Fruit fly (Drosophila melanogaster) whole organism, embryonic: ENCODE data around the gene PIG-B.
A peak's percentile ranks its signal among the peaks of the same experiment; 100 is the strongest.

Source experiments
- Awh ChIP-seq: fragments of 200-800 bp; sonication (Bioruptor generic); IDR thresholded peaks from 2 replicates; pipeline ENCODE4, ENCODE4 v1.3.6; 2022; ENCODE audit warnings: missing biosample characterization, missing genetic modification characterization
- Bgb ChIP-seq: fragments of 200-800 bp; sonication (Bioruptor generic); IDR thresholded peaks from 2 replicates; pipeline ENCODE4 v1.3.6; 2022; ENCODE audit warnings: missing biosample characterization, missing genetic modification characterization; ENCODE audit not compliant: partially characterized antibody
- CG11504 ChIP-seq: fragments of 200-800 bp; sonication (Bioruptor generic); optimal IDR thresholded peaks from 3 replicates; lab custom pipeline; 2019; ENCODE audit warnings: missing biosample characterization, mild to moderate bottlenecking, missing genetic modification characterization, moderate library complexity
- CG12299 ChIP-seq: fragments of 200-800 bp; sonication (Bioruptor generic); optimal IDR thresholded peaks from 2 replicates; lab custom pipeline; 2018; ENCODE audit warnings: missing biosample characterization, mild to moderate bottlenecking, missing genetic modification characterization
- CG12391 ChIP-seq: fragments of 200-800 bp; sonication (Bioruptor generic); optimal IDR thresholded peaks from 3 replicates; lab custom pipeline; 2018; ENCODE audit warnings: missing biosample characterization, mild to moderate bottlenecking, missing genetic modification characterization, moderate library complexity
- CG13287 ChIP-seq: fragments of 200-800 bp; sonication (Bioruptor generic); IDR thresholded peaks from 2 replicates; pipeline ENCODE4 v1.3.6; 2022; ENCODE audit warnings: missing biosample characterization, missing genetic modification characterization; ENCODE audit not compliant: partially characterized antibody
- CG16863 ChIP-seq: fragments of 200-800 bp; sonication (Bioruptor generic); optimal IDR thresholded peaks from 3 replicates; lab custom pipeline; 2016; ENCODE audit warnings: missing biosample characterization, missing genetic modification characterization
- CG17829 ChIP-seq: fragments of 200-800 bp; optimal IDR thresholded peaks from 2 replicates; lab custom pipeline; 2019; ENCODE audit warnings: missing biosample characterization, mild to moderate bottlenecking, missing genetic modification characterization, moderate library complexity
- CG1832 ChIP-seq: fragments of 200-800 bp; sonication (Bioruptor generic); optimal IDR thresholded peaks from 2 replicates; lab custom pipeline; 2017; ENCODE audit warnings: missing biosample characterization, mild to moderate bottlenecking, missing genetic modification characterization, inconsistent platforms
- CG18476 ChIP-seq: fragments of 200-800 bp; sonication (Bioruptor generic); optimal IDR thresholded peaks from 2 replicates; lab custom pipeline; 2016; ENCODE audit warnings: missing biosample characterization, mild to moderate bottlenecking, missing genetic modification characterization
- CG3163 ChIP-seq: fragments of 200-800 bp; sonication (Bioruptor generic); optimal IDR thresholded peaks from 3 replicates; lab custom pipeline; 2016; ENCODE audit warnings: missing biosample characterization, missing genetic modification characterization
- CG32767 ChIP-seq: fragments of 200-800 bp; sonication (Bioruptor generic); IDR thresholded peaks from 2 replicates; pipeline ENCODE4 v1.3.6; 2022; ENCODE audit warnings: missing biosample characterization, missing genetic modification characterization
- CG33213 ChIP-seq: fragments of 200-800 bp; sonication (Bioruptor generic); optimal IDR thresholded peaks from 3 replicates; lab custom pipeline; 2016; ENCODE audit warnings: missing biosample characterization, missing genetic modification characterization
- CG33557 ChIP-seq: fragments of 200-800 bp; sonication (Bioruptor generic); optimal IDR thresholded peaks from 2 replicates; lab custom pipeline; 2019; ENCODE audit warnings: missing biosample characterization, mild to moderate bottlenecking, missing genetic modification characterization, moderate library complexity
- CG34224 ChIP-seq: fragments of 200-800 bp; sonication (Bioruptor generic); IDR thresholded peaks from 3 replicates; pipeline ENCODE4 v1.3.6; 2022; ENCODE audit warnings: missing biosample characterization, missing genetic modification characterization; ENCODE audit not compliant: partially characterized antibody
- CG5180 ChIP-seq: fragments of 200-800 bp; sonication (Bioruptor generic); optimal IDR thresholded peaks from 3 replicates; lab custom pipeline; 2017; ENCODE audit warnings: missing biosample characterization, missing genetic modification characterization, mild to moderate bottlenecking, moderate library complexity, missing genetic modification reagents
- CG7556 ChIP-seq: fragments of 200-800 bp; sonication (Bioruptor generic); optimal IDR thresholded peaks from 2 replicates; lab custom pipeline; 2017; ENCODE audit warnings: missing biosample characterization, mild to moderate bottlenecking, missing genetic modification characterization
- CG7963 ChIP-seq: fragments of 200-800 bp; sonication (Bioruptor generic); IDR thresholded peaks from 3 replicates; pipeline ENCODE4 v1.3.6; 2022; ENCODE audit warnings: missing biosample characterization, missing genetic modification characterization; ENCODE audit not compliant: partially characterized antibody
- CG8388 ChIP-seq: fragments of 200-800 bp; sonication (Bioruptor generic); optimal IDR thresholded peaks from 2 replicates; lab custom pipeline; 2019; ENCODE audit warnings: missing biosample characterization, mild to moderate bottlenecking, missing genetic modification characterization, moderate library complexity
- CG8478 ChIP-seq: fragments of >200 bp; optimal IDR thresholded peaks from 2 replicates; lab custom pipeline; 2018
- CG8765 ChIP-seq: fragments of 200-800 bp; sonication (Bioruptor generic); IDR thresholded peaks from 2 replicates; pipeline ENCODE4 v1.3.6; 2022; ENCODE audit warnings: missing biosample characterization, missing genetic modification characterization
- CG9727 ChIP-seq: fragments of 200-800 bp; sonication (Bioruptor generic); optimal IDR thresholded peaks from 3 replicates; lab custom pipeline; 2017; ENCODE audit warnings: missing biosample characterization, mild to moderate bottlenecking, missing genetic modification characterization
- CHES-1-like ChIP-seq: fragments of 200-800 bp; sonication (Bioruptor generic); optimal IDR thresholded peaks from 2 replicates; lab custom pipeline; 2016; ENCODE audit warnings: missing biosample characterization, missing genetic modification characterization
- Dip2 ChIP-seq: fragments of 200-800 bp; sonication (Bioruptor generic); IDR thresholded peaks from 2 replicates; pipeline ENCODE4 v1.3.6; 2022; ENCODE audit warnings: missing biosample characterization, missing genetic modification characterization
- GATAe ChIP-seq: fragments of 200-800 bp; sonication (Bioruptor generic); conservative IDR thresholded peaks from 2 replicates; pipeline ENCODE4 v1.3.6; 2022; ENCODE audit warnings: missing biosample characterization, missing genetic modification characterization
- HmgZ ChIP-seq: fragments of 200-800 bp; sonication (Bioruptor generic); optimal IDR thresholded peaks from 2 replicates; lab custom pipeline; 2018; ENCODE audit warnings: missing biosample characterization, mild to moderate bottlenecking, missing genetic modification characterization
- NC2β ChIP-seq: fragments of 200-800 bp; sonication (Bioruptor generic); optimal IDR thresholded peaks from 2 replicates; lab custom pipeline; 2016; ENCODE audit warnings: missing biosample characterization, missing genetic modification characterization
- PHDP ChIP-seq: fragments of 200-800 bp; sonication (Bioruptor generic); optimal IDR thresholded peaks from 3 replicates; lab custom pipeline; 2018; ENCODE audit warnings: missing biosample characterization, mild to moderate bottlenecking, missing genetic modification characterization, moderate library complexity
- TFAM ChIP-seq: fragments of 200-800 bp; sonication (Bioruptor generic); optimal IDR thresholded peaks from 2 replicates; lab custom pipeline; 2017; ENCODE audit warnings: missing biosample characterization, missing genetic modification characterization, inconsistent platforms
- Trl ChIP-seq, 3 experiments: fragments of >200 bp in 2 of 3; fragments of 200-800 bp in 1 of 3; sonication (Bioruptor generic) in 1 of 3; optimal IDR thresholded peaks; 2 replicates in 1 of 3; 3 replicates in 2 of 3; lab custom pipeline; 2016 to 2017; ENCODE audit warnings: missing biosample characterization in 1 of 3, missing genetic modification characterization in 1 of 3
- aop ChIP-seq: fragments of 200-800 bp; sonication (Bioruptor generic); IDR thresholded peaks from 2 replicates; pipeline ENCODE4 v1.3.6; 2022; ENCODE audit warnings: missing biosample characterization, missing genetic modification characterization
- bbx ChIP-seq: fragments of 200-800 bp; sonication (Bioruptor generic); IDR thresholded peaks from 2 replicates; pipeline ENCODE4 v1.3.6; 2022; ENCODE audit warnings: missing biosample characterization, missing genetic modification characterization; ENCODE audit not compliant: partially characterized antibody
- cas ChIP-seq: fragments of 200-800 bp; sonication (Bioruptor generic); IDR thresholded peaks from 2 replicates; pipeline ENCODE4 v1.3.6; 2022; ENCODE audit warnings: missing biosample characterization, missing genetic modification characterization
- emc ChIP-seq: fragments of 200-800 bp; sonication (Bioruptor generic); optimal IDR thresholded peaks from 2 replicates; lab custom pipeline; 2016; ENCODE audit warnings: missing biosample characterization, missing genetic modification characterization
- eyg ChIP-seq: fragments of 200-800 bp; sonication (Bioruptor generic); optimal IDR thresholded peaks from 3 replicates; lab custom pipeline; 2016; ENCODE audit warnings: missing biosample characterization, missing genetic modification characterization
- fd96Cb ChIP-seq: fragments of 200-800 bp; sonication (Bioruptor generic); optimal IDR thresholded peaks from 2 replicates; lab custom pipeline; 2018; ENCODE audit warnings: missing biosample characterization, mild to moderate bottlenecking, missing genetic modification characterization, moderate library complexity
- fu2 ChIP-seq: fragments of 200-800 bp; sonication (Bioruptor generic); optimal IDR thresholded peaks from 2 replicates; lab custom pipeline; 2016; ENCODE audit warnings: missing biosample characterization, missing genetic modification characterization
- gem ChIP-seq: fragments of 200-800 bp; sonication (Bioruptor generic); optimal IDR thresholded peaks from 2 replicates; lab custom pipeline; 2019; ENCODE audit warnings: missing biosample characterization, mild to moderate bottlenecking, missing genetic modification characterization, moderate library complexity
- her ChIP-seq: fragments of 200-800 bp; sonication (Bioruptor generic); optimal IDR thresholded peaks from 2 replicates; lab custom pipeline; 2016; ENCODE audit warnings: missing biosample characterization, missing genetic modification characterization
- kay ChIP-seq: fragments of 200-800 bp; sonication (Bioruptor generic); optimal IDR thresholded peaks from 2 replicates; lab custom pipeline; 2016; ENCODE audit warnings: missing biosample characterization, missing genetic modification characterization
- kni ChIP-seq: fragments of 200-800 bp; sonication (Bioruptor generic); optimal IDR thresholded peaks from 3 replicates; lab custom pipeline; 2017; ENCODE audit warnings: mild to moderate bottlenecking, missing biosample characterization, missing genetic modification reagents, missing genetic modification characterization
- nerfin-1 ChIP-seq: fragments of 200-800 bp; sonication (Bioruptor generic); optimal IDR thresholded peaks from 3 replicates; lab custom pipeline; 2019; ENCODE audit warnings: missing biosample characterization, mild to moderate bottlenecking, missing genetic modification characterization, moderate library complexity
- pb ChIP-seq: fragments of 200-800 bp; sonication (Bioruptor generic); optimal IDR thresholded peaks from 3 replicates; lab custom pipeline; 2016; ENCODE audit warnings: missing biosample characterization, missing genetic modification characterization
- pros ChIP-seq: fragments of 200-800 bp; sonication (Bioruptor generic); optimal IDR thresholded peaks from 3 replicates; lab custom pipeline; 2019; ENCODE audit warnings: missing biosample characterization, mild to moderate bottlenecking, missing genetic modification characterization, moderate library complexity
- schlank ChIP-seq: fragments of 200-800 bp; sonication (Bioruptor generic); optimal IDR thresholded peaks from 2 replicates; lab custom pipeline; 2018; ENCODE audit warnings: missing biosample characterization, mild to moderate bottlenecking, missing genetic modification characterization
- sens ChIP-seq: fragments of 200-800 bp; sonication (Bioruptor generic); peaks from one replicate; lab custom pipeline; 2016; ENCODE audit warnings: missing biosample characterization, missing genetic modification characterization
- tgo ChIP-seq: fragments of 200-800 bp; sonication (Bioruptor generic); IDR thresholded peaks from 3 replicates; pipeline ENCODE4 v1.3.6; 2022; ENCODE audit warnings: missing biosample characterization, missing genetic modification characterization
- unc-4 ChIP-seq: fragments of 200-800 bp; sonication (Bioruptor generic); IDR thresholded peaks from 2 replicates; pipeline ENCODE4 v1.3.6; 2022; ENCODE audit warnings: missing biosample characterization, missing genetic modification characterization; ENCODE audit not compliant: partially characterized antibody

PIG-B gene

dm6 chr3L:3828111-3828510 is 17.0 kb downstream of the PIG-B start (continued):
- TF ChIP-seq CG8388, result no peak
- TF ChIP-seq CHES-1-like (GFP tag; lab: Kevin White, UChicago), result no peak
- TF ChIP-seq CG13287, result no peak
- TF ChIP-seq fu2 (GFP tag; lab: Kevin White, UChicago), result no peak
- TF ChIP-seq eyg (GFP tag; lab: Kevin White, UChicago), result no peak
- no peak for TF ChIP-seq her (GFP tag; lab: Kevin White, UChicago)
- peak; percentile 51 to 78 for TF ChIP-seq Trl (optimal IDR thresholded peaks at IDR 0.05; lab: Kevin White, UChicago)
- no peak for TF ChIP-seq Trl (GFP tag; optimal IDR thresholded peaks at IDR 0.05; lab: Kevin White, UChicago)
- no peak for TF ChIP-seq aop (GFP tag; lab: Robert Waterston, UW)
- peak; percentile 85 for TF ChIP-seq pros
- 0 out of 2 replicates have a peak, but pooled peaks have one; percentile 9 for TF ChIP-seq Bgb (GFP tag; lab: Robert Waterston, UW)
- no peak for TF ChIP-seq CG11504 (tag; lab: Kevin White, UChicago)
- no peak for TF ChIP-seq GATAe (GFP tag; lab: Robert Waterston, UW)
- TF ChIP-seq nerfin-1 (tag; lab: Kevin White, UChicago), result peak; percentile 15
- TF ChIP-seq CG7556, result no peak

- TF ChIP-seq CG12299 (tag; lab: Kevin White, UChicago), result no peak
- peak; percentile 48 for TF ChIP-seq CG33557 (GFP tag; lab: Kevin White, UChicago)
- no peak for TF ChIP-seq Dip2 (GFP tag; lab: Robert Waterston, UW)
- TF ChIP-seq CG1832 (GFP tag; lab: Kevin White, UChicago), result no peak
- peak; percentile 44; the same call in 1 of the 2 replicates for TF ChIP-seq CG8765 (GFP tag; lab: Robert Waterston, UW)
- no peak for TF ChIP-seq fd96Cb (tag; lab: Kevin White, UChicago)
- TF ChIP-seq CG9727 (GFP tag; lab: Kevin White, UChicago), result peak; percentile 40
- no peak for TF ChIP-seq PHDP
- TF ChIP-seq CG13287, result no peak
- no peak for TF ChIP-seq unc-4 (GFP tag; lab: Robert Waterston, UW)
- TF ChIP-seq TFAM (GFP tag; lab: Kevin White, UChicago), result no peak
- no peak for TF ChIP-seq schlank (tag; lab: Kevin White, UChicago)
- no peak for TF ChIP-seq CG16863 (GFP tag; lab: Kevin White, UChicago)
- TF ChIP-seq gem (tag; lab: Kevin White, UChicago), result no peak
- no peak for TF ChIP-seq bbx (GFP tag; lab: Robert Waterston, UW)
- no peak for TF ChIP-seq kay (GFP tag; lab: Kevin White, UChicago)
- no peak for TF ChIP-seq NC2β (GFP tag; lab: Kevin White, UChicago)
- TF ChIP-seq tgo (GFP tag; lab: Robert Waterston, UW), result no peak
- no peak for TF ChIP-seq HmgZ (tag; lab: Kevin White, UChicago)
- no peak for TF ChIP-seq CG8478 (lab: Kevin White, UChicago)
- no peak for TF ChIP-seq emc (GFP tag; lab: Kevin White, UChicago)
- no peak for TF ChIP-seq pb
- TF ChIP-seq CG33213 (GFP tag; lab: Kevin White, UChicago), result no peak
- TF ChIP-seq CG32767 (GFP tag; lab: Robert Waterston, UW), result no peak
- peak; percentile 86 for TF ChIP-seq kni (GFP tag; lab: Kevin White, UChicago)
- peak; percentile 10 for TF ChIP-seq CG12391 (tag; lab: Kevin White, UChicago)
- peak; percentile 89 for TF ChIP-seq sens (GFP tag; lab: Kevin White, UChicago)
- no peak for TF ChIP-seq CG7963 (GFP tag; lab: Robert Waterston, UW)
- TF ChIP-seq Awh, result peak; percentile 40; the same call in 1 of the 2 replicates
- TF ChIP-seq CG17829 (tag; lab: Kevin White, UChicago), result peak; percentile 39
- no peak for TF ChIP-seq CG18476 (GFP tag; lab: Kevin White, UChicago)
- TF ChIP-seq CG5180 (GFP tag; lab: Kevin White, UChicago), result no peak
- no peak for TF ChIP-seq CG3163 (GFP tag; lab: Kevin White, UChicago)
- TF ChIP-seq cas (GFP tag; lab: Robert Waterston, UW), result no peak
- no peak for TF ChIP-seq CG34224 (GFP tag; lab: Robert Waterston, UW)
Measured at dm6 chr3L:3842981-3843701, 32.1 kb downstream of the PIG-B start.
